Worm (Caenorhabditis elegans): ENCODE data around the gene Y108G3AL.2.

DNA sequence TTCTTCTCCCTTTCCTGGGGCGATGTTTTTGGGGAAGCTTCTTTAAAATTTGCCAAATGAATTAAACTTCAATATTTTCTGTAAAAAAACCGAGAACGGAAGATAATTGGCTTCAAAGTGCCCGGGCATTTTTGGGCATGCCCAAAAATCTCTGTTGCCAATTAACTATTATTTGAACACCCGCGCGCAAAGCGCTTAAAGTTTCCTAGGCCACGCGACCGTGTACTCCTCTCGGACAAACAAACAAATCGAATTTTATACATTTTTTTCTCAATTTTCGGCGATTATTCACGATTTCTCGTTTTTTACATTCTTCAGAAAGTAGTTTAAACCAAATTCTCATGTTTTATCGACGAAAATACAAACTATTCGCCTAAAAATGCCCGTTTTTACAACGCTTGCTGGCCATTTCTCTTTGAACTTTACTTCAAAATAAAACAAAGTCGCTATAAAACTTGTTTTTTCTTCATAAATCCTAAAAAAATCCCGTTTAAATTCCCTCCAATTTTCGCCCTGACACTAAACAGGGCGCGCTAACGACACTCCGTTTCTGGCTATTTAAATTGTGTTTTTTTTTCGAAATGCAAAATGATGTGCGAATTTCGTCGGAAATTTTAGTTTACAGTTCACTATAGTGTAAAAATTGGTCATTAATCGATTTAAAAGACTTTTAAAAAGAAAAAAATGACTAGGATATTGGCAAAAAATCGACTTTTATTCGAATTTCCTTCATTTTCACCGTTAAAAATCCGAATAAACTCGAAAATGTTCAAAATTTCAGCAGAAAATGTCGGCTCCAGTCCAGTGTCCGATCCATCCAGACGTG lies 10.5 kb upstream of the Y108G3AL.2 start, which contains the start of gene ttb-1:
- TF ChIP-seq skn-1 (tag; optimal IDR thresholded peaks at IDR 0.05) = no peak
- no peak for TF ChIP-seq nhr-11 (tag; optimal IDR thresholded peaks at IDR 0.05)
- peak; percentile 42 for TF ChIP-seq pha-4 (tag; optimal IDR thresholded peaks at IDR 0.05)
- no peak for TF ChIP-seq ceh-9 (tag; optimal IDR thresholded peaks at IDR 0.05)
- TF ChIP-seq ama-1 (optimal IDR thresholded peaks at IDR 0.05) = no peak
- TF ChIP-seq mdl-1 (tag; optimal IDR thresholded peaks at IDR 0.05) = no peak
- no peak for TF ChIP-seq zag-1 (tag; optimal IDR thresholded peaks at IDR 0.05)
- TF ChIP-seq elt-1 (tag; optimal IDR thresholded peaks at IDR 0.05) = no peak
- no peak for TF ChIP-seq ztf-4 (tag; optimal IDR thresholded peaks at IDR 0.05)
- TF ChIP-seq egl-27 (tag; optimal IDR thresholded peaks at IDR 0.05) = no peak
- no peak for TF ChIP-seq nhr-76 (tag; optimal IDR thresholded peaks at IDR 0.05)
- TF ChIP-seq aly-2 (tag; optimal IDR thresholded peaks at IDR 0.05) = no peak
- TF ChIP-seq egl-5 (tag; optimal IDR thresholded peaks at IDR 0.05) = no peak
- TF ChIP-seq nhr-25 (tag; optimal IDR thresholded peaks at IDR 0.05) = no peak
